Fruit fly (Drosophila melanogaster) S2 (cell line): ENCODE measurements around the gene CG11878.
A peak's percentile ranks its signal among the peaks of the same experiment; 100 is the strongest.

Experiments used
- CG8478 ChIP-seq: fragments of >200 bp; optimal IDR thresholded peaks from 2 replicates; lab custom pipeline; 2018
- CTCF ChIP-seq, 2 experiments: fragments of >200 bp; optimal IDR thresholded peaks; 2 replicates each; lab custom pipeline; 2018

The CG11878 gene

dm6 chr3R:25273537-25273936, at the start of gene CG11878:
TSS of gene CG11878 (plus strand) at chr3R:25273837.
- TF ChIP-seq CG8478: no peak
- no peak for TF ChIP-seq CTCF (optimal IDR thresholded peaks at IDR 0.05; lab: Kevin White, UChicago)

DNA sequence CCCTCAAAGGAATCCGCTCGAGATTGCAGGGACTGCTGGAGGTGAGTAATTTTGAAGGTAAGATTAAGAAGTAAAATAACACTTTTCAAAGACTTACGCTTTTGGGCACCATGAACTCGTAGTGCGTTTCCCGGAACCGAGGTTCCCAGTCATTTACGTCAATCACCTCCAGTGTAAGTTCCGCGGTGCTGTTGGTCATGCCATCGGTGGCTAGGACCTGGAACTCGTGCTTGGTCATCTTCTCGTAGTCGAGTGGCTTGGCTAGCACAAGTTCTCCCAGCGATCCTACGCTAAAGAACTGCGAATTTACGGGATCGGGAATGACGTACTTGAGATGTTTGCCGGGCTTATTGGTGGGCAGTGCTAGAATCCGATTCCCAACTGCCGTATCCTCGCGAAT, 48.2 kb upstream of the CG11878 start:
- TF ChIP-seq CTCF (optimal IDR thresholded peaks at IDR 0.05; lab: Kevin White, UChicago): no peak

DNA sequence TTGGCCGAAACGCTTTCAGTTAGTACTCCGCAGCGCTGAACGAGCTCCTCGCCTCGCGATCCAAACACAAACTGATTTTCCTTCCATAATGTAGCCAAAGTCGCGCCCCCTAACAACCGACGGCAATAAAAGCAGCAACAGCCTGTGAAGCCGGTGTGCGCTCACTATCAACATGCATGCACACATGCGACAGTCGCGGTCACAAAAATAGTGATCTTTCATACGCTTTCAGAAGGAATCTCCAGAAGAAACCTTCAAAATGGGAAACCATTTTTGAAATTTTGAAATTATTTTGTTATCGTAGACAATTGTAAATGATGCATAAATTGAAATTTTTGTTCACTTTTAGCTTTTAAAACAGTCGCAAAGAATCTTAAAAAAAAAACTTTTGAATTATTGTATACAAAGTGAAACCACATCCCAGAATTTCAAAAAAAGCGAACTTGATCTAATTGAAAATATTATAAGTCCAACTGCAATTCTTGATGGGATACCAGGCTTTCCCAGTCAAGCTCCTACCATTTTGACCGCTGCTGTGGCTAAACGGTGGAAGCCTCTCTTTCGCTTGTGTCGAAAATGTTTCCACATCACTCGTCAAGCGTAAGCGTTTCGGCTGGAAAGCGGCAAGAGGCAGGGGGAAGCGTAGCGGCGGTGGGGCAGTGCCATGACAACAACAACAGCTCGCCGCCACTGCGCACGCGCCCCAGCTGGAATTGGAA, 41.2 kb upstream of the CG11878 start, which contains the start of gene Cad96Cb:
Cad96Cb (minus strand) TSS at position 51 of the 719 bp plus-strand sequence.
- TF ChIP-seq CG8478 (no peak), CTCF (optimal IDR thresholded peaks at IDR 0.05; lab: Kevin White, UChicago) (no peak)

- peak in 1 of 2 experiments; percentile 8 for TF ChIP-seq CTCF (optimal IDR thresholded peaks at IDR 0.05; lab: Kevin White, UChicago)
- TF ChIP-seq CG8478: no peak
Measured at dm6 chr3R:25235362-25235761, 38.3 kb upstream of the CG11878 start, which contains the start of gene Sil1. TSS of gene Sil1 (minus strand) at chr3R:25235529.

DNA sequence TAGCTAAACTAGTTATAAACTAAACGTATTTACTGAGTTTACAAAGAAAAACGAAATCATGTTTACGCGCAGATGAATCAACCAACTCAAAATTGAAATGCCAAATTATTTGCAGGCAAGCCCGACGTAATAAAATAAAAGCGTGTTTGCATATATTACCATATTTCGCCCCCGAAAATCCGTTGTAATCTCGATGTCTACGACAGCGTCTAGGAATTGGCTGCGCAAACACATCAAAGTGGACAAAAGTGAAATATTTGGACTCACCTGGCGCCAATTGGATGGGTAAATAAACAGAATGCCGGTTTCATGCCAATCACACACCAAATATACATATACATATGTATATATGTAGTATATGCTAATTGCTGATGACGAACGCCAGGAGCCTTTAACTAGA, 37.5 kb upstream of the CG11878 start:
- TF ChIP-seq CG8478 (no peak), CTCF (optimal IDR thresholded peaks at IDR 0.05; lab: Kevin White, UChicago) (no peak)

DNA sequence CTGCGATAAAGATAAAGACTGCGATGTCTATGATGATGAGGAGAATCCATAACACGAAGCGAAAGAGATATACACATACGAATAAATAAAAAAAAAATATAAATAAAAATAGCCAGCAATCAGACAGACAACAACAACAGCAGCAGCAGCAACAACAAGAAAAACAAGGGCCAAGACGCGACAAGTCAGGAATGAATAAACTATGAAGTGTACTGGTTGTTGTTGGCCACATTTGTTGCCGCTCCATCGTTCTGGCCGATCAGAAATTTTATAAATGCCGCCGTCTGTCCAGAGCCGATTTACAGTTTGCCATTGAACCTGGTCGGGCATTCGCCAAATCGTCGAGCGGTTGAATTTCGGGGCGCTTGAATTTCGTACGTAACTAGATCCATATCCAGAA, 36.3 kb upstream of the CG11878 start, which contains the start of gene Jhbp7:
Jhbp7 (plus strand) TSS at position 301 of the 400 bp plus-strand sequence.
- TF ChIP-seq CG8478: no peak
- TF ChIP-seq CTCF (optimal IDR thresholded peaks at IDR 0.05; lab: Kevin White, UChicago): no peak

DNA sequence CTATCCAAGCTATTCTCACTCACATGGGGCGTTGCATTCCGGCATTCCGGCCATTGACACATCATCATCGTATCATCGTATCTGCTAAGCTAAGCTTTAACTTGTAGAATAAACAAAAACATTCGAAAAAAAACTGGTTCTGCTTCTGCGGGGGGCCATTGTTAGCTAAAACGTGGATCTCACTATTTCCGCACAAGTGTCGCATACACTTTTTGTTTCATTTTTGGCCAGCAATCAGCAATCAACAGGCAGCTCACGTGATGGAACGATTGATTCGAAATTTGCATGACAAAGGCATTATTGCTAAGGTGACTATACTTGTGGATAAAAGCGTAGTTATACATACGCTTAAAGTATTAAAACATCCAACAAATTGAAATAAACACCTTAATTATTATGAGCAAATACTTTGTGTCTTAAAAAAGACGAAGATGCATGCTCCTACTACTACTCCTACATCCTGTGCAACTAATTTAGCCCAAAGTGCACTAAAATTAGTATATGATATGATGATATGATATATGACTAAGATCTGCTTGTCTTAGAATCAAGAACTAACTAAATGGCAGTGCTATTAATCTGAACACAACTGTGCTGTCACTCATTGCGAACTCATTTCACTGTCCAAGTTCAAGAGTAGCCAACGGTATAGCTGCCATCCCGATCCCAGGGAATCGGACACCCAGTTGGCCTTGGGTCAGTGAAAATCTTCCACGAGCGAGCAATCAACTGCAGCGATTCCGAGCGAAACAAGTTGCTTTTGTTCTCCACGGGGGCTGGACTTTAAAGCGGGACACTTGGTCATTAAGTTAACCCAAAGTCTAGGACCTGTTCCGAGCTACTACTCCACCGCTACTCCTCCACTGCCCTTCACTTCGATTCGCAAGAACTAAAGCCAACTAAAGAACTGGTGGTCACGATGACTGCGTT, 34.6 kb upstream of the CG11878 start:
- TF ChIP-seq CTCF (optimal IDR thresholded peaks at IDR 0.05; lab: Kevin White, UChicago) (no peak), CG8478 (no peak)

dm6 chr3R:25239880-25240279, 33.8 kb upstream of the CG11878 start, which contains the start of gene to:
TSS of gene to (plus strand) at chr3R:25240180.
- TF ChIP-seq CTCF (optimal IDR thresholded peaks at IDR 0.05; lab: Kevin White, UChicago) (no peak), CG8478 (no peak)

- no peak for TF ChIP-seq CG8478
Measured at dm6 chr3R:25241507-25242070, 32.0 kb upstream of the CG11878 start, which contains the start of gene CG11854. TSS of gene CG11854 (plus strand) at chr3R:25242020.

DNA sequence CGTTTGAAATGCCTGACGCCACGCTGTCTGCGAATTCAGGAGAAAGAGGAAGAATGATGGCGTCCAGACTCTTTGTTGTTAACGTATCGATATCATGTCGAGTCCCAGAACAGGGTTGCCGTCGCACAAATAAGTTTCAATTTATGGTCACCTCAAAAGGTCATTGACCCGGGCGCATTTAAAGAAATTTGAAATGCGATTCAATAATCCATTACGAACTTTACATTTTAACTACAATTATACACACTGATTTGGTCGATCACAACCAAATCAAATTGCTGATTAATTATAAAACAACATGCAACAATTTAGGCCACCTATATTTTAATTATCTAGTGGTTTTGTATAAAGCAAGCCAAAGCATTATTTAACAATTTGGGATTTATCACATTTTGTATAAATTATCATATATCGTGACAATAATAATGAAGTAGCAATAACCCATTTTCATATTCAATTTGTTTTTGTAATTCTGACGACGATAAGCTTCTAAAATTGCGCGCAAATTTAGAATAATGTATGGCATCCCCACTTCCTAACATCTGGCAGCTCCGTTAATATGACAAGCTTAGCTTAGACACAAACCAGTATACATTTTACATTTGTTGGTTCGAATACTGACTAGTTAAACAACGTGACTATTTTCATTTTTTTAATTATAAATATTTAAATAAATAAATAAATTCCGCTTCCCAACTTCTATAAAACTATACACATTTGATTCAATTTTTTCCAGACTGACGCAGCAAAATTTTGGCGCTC, 28.4 kb upstream of the CG11878 start, which contains the start of gene bam:
bam (minus strand) TSS at position 58 of the 762 bp plus-strand sequence.
- peak; percentile 34 to 61 for TF ChIP-seq CTCF (optimal IDR thresholded peaks at IDR 0.05; lab: Kevin White, UChicago)
- no peak for TF ChIP-seq CG8478

dm6 chr3R:25247379-25247869, 26.2 kb upstream of the CG11878 start, which contains the start of the genes RpS27 and Nup37:
TSS of gene RpS27 (minus strand) at chr3R:25247514.
TSS of gene Nup37 (plus strand) at chr3R:25247658.
- TF ChIP-seq CG8478 (no peak), CTCF (optimal IDR thresholded peaks at IDR 0.05; lab: Kevin White, UChicago) (peak in 1 of 2 experiments; percentile 31)

dm6 chr3R:25249145-25250141, 24.2 kb upstream of the CG11878 start, which contains the start of gene Nup358:
TSS of gene Nup358 (plus strand) at chr3R:25249348.
- TF ChIP-seq CTCF (optimal IDR thresholded peaks at IDR 0.05; lab: Kevin White, UChicago): peak; percentile 8 to 30
- TF ChIP-seq CG8478: no peak
